Worm (Caenorhabditis elegans) whole organism, late embryonic: Measurements from ENCODE around the gene R07B7.12.

Experiments used
- C08G9.2 ChIP-seq: sonication (generic microtip); optimal IDR thresholded peaks from 2 replicates; lab custom pipeline; 2016; ENCODE audit warnings: mild to moderate bottlenecking, missing genetic modification characterization, moderate library complexity, missing compliant biosample characterization
- C38D4.7 ChIP-seq: fragments of 200-800 bp; sonication (Bioruptor generic); optimal IDR thresholded peaks from 2 replicates; lab custom pipeline; 2018; ENCODE audit warnings: mild to moderate bottlenecking, missing genetic modification characterization, moderate library complexity, missing compliant biosample characterization
- K02D7.2 ChIP-seq: sonication (generic microtip); optimal IDR thresholded peaks from 2 replicates; lab custom pipeline; 2017; ENCODE audit warnings: mild to moderate bottlenecking, missing genetic modification characterization, missing compliant biosample characterization
- ama-1 ChIP-seq: fragments of 150-350 bp; optimal IDR thresholded peaks from 2 replicates; lab custom pipeline; 2014
- ceh-18 ChIP-seq: sonication (generic microtip); optimal IDR thresholded peaks from 2 replicates; lab custom pipeline; 2016; ENCODE audit warnings: missing genetic modification characterization, missing compliant biosample characterization
- ceh-2 ChIP-seq: sonication (generic microtip); optimal IDR thresholded peaks from 2 replicates; lab custom pipeline; 2016; ENCODE audit warnings: missing genotype, missing genetic modification characterization, missing compliant biosample characterization
- ceh-22 ChIP-seq: sonication (generic microtip); optimal IDR thresholded peaks from 2 replicates; lab custom pipeline; 2017; ENCODE audit warnings: missing biosample characterization, missing genetic modification characterization
- ceh-24 ChIP-seq: sonication (generic microtip); optimal IDR thresholded peaks from 2 replicates; lab custom pipeline; 2016; ENCODE audit warnings: mild to moderate bottlenecking, missing genetic modification characterization, missing compliant biosample characterization
- ceh-31 ChIP-seq: sonication (generic microtip); optimal IDR thresholded peaks from 2 replicates; lab custom pipeline; 2016; ENCODE audit warnings: missing genetic modification characterization, missing compliant biosample characterization
- ceh-34 ChIP-seq: sonication (generic microtip); optimal IDR thresholded peaks from 2 replicates; lab custom pipeline; 2016; ENCODE audit warnings: mild to moderate bottlenecking, missing genetic modification characterization, missing compliant biosample characterization
- ceh-45 ChIP-seq: fragments of 200-800 bp; sonication (Bioruptor generic); IDR thresholded peaks from 2 replicates; pipeline ENCODE4 v1.3.6; 2022; ENCODE audit warnings: missing genetic modification reagents, missing genetic modification characterization, missing compliant biosample characterization
- ceh-48 ChIP-seq: sonication (generic microtip); optimal IDR thresholded peaks from 2 replicates; lab custom pipeline; 2016; ENCODE audit warnings: missing genetic modification characterization, inconsistent platforms, missing compliant biosample characterization
- che-1 ChIP-seq: sonication (generic microtip); optimal IDR thresholded peaks from 2 replicates; lab custom pipeline; 2016; ENCODE audit warnings: mild to moderate bottlenecking, missing genetic modification characterization, missing compliant biosample characterization
- dmd-4 ChIP-seq: sonication (generic microtip); optimal IDR thresholded peaks from 2 replicates; lab custom pipeline; 2016; ENCODE audit warnings: borderline replicate concordance, missing genetic modification characterization, missing compliant biosample characterization
- elt-4 ChIP-seq: sonication (generic microtip); optimal IDR thresholded peaks from 2 replicates; lab custom pipeline; 2016; ENCODE audit warnings: missing genetic modification characterization, missing compliant biosample characterization
- ets-4 ChIP-seq: sonication (generic microtip); optimal IDR thresholded peaks from 2 replicates; lab custom pipeline; 2016; ENCODE audit warnings: missing genetic modification characterization, missing compliant biosample characterization
- eyg-1 ChIP-seq: sonication (generic microtip); optimal IDR thresholded peaks from 2 replicates; lab custom pipeline; 2016; ENCODE audit warnings: missing genotype, missing genetic modification characterization, missing compliant biosample characterization
- hlh-13 ChIP-seq: fragments of 200-800 bp; sonication (Bioruptor generic); optimal IDR thresholded peaks from 2 replicates; lab custom pipeline; 2018; ENCODE audit warnings: mild to moderate bottlenecking, missing genetic modification characterization, missing compliant biosample characterization
- hlh-15 ChIP-seq: sonication (generic microtip); optimal IDR thresholded peaks from 2 replicates; lab custom pipeline; 2016; ENCODE audit warnings: missing genetic modification characterization, missing compliant biosample characterization
- lim-6 ChIP-seq: sonication (generic microtip); optimal IDR thresholded peaks from 2 replicates; lab custom pipeline; 2016; ENCODE audit warnings: missing genetic modification characterization, missing compliant biosample characterization
- lin-11 ChIP-seq: fragments of 200-800 bp; sonication (Bioruptor generic); optimal IDR thresholded peaks from 2 replicates; lab custom pipeline; 2018; ENCODE audit warnings: mild to moderate bottlenecking, missing genetic modification characterization, missing compliant biosample characterization
- mec-3 ChIP-seq: sonication (generic microtip); optimal IDR thresholded peaks from 2 replicates; lab custom pipeline; 2016; ENCODE audit warnings: borderline replicate concordance, missing genetic modification characterization, missing compliant biosample characterization
- nfya-1 ChIP-seq: sonication (generic microtip); optimal IDR thresholded peaks from 2 replicates; lab custom pipeline; 2017; ENCODE audit warnings: missing genetic modification characterization, mild to moderate bottlenecking, missing compliant biosample characterization, antibody characterized with exemption, moderate library complexity
- nhr-11 ChIP-seq: fragments of 150-350 bp; optimal IDR thresholded peaks from 2 replicates; lab custom pipeline; 2014; ENCODE audit warnings: missing biosample characterization, missing genetic modification characterization
- nhr-232 ChIP-seq: sonication (generic microtip); optimal IDR thresholded peaks from 2 replicates; lab custom pipeline; 2016; ENCODE audit warnings: missing genetic modification characterization, missing compliant biosample characterization
- pax-1 ChIP-seq: fragments of 150-350 bp; optimal IDR thresholded peaks from 2 replicates; lab custom pipeline; 2014; ENCODE audit warnings: missing biosample characterization, missing genetic modification characterization
- pha-2 ChIP-seq: sonication (generic microtip); optimal IDR thresholded peaks from 2 replicates; lab custom pipeline; 2017; ENCODE audit warnings: mild to moderate bottlenecking, missing genetic modification characterization, missing compliant biosample characterization
- pha-4 ChIP-seq: fragments of 150-350 bp; optimal IDR thresholded peaks from 2 replicates; lab custom pipeline; 2018; ENCODE audit warnings: missing biosample characterization, missing genetic modification reagents, missing genetic modification characterization
- pros-1 ChIP-seq: fragments of 150-350 bp; optimal IDR thresholded peaks from 2 replicates; lab custom pipeline; 2014; ENCODE audit warnings: missing biosample characterization, missing genetic modification reagents, missing genetic modification characterization
- ref-2 ChIP-seq: sonication (generic microtip); optimal IDR thresholded peaks from 2 replicates; lab custom pipeline; 2016; ENCODE audit warnings: missing genetic modification characterization, missing compliant biosample characterization
- rnt-1 ChIP-seq: sonication (generic microtip); optimal IDR thresholded peaks from 2 replicates; lab custom pipeline; 2016; ENCODE audit warnings: missing genetic modification characterization, missing compliant biosample characterization
- sdc-2 ChIP-seq: sonication (generic microtip); optimal IDR thresholded peaks from 2 replicates; lab custom pipeline; 2016; ENCODE audit warnings: missing genotype, missing genetic modification characterization, missing compliant biosample characterization
- sox-2 ChIP-seq: fragments of 200-800 bp; sonication (Bioruptor generic); IDR thresholded peaks from 2 replicates; pipeline ENCODE4 v1.3.6; 2022; ENCODE audit warnings: missing genetic modification reagents, missing genetic modification characterization, missing compliant biosample characterization
- unc-3 ChIP-seq, 2 experiments: fragments of 200-800 bp in 1 of 2; sonication (Bioruptor generic) in 1 of 2; sonication (generic microtip) in 1 of 2; conservative IDR thresholded peaks in 1 of 2; optimal IDR thresholded peaks in 1 of 2; 2 replicates each; pipeline versions ENCODE4 v1.3.6 to Lab custom; 2016 to 2022; ENCODE audit warnings: missing compliant biosample characterization in 2 of 2, missing genetic modification characterization in 2 of 2, missing genetic modification reagents in 1 of 2
- unc-42 ChIP-seq: sonication (generic microtip); optimal IDR thresholded peaks from 2 replicates; lab custom pipeline; 2016; ENCODE audit warnings: missing genotype, missing genetic modification characterization, missing compliant biosample characterization
- unc-55 ChIP-seq: sonication (generic microtip); optimal IDR thresholded peaks from 2 replicates; lab custom pipeline; 2017; ENCODE audit warnings: missing biosample characterization, missing genetic modification reagents, missing genetic modification characterization

R07B7.12 gene

ce11 chrV:12088773-12089172 is at the start of gene R07B7.12:
R07B7.12 (plus strand) TSS chrV:12089073.
- no peak for TF ChIP-seq rnt-1 (tag; lab: Kevin White, UChicago)
- no peak for TF ChIP-seq pha-4
- no peak for TF ChIP-seq K02D7.2 (tag; lab: Kevin White, UChicago)
- no peak for TF ChIP-seq elt-4 (tag; lab: Kevin White, UChicago)
- no peak for TF ChIP-seq C38D4.7 (GFP tag; lab: Kevin White, UChicago)
- TF ChIP-seq sdc-2 (tag; lab: Kevin White, UChicago) = no peak
- TF ChIP-seq unc-42 (tag; lab: Kevin White, UChicago) = no peak
- TF ChIP-seq hlh-15 (tag; lab: Kevin White, UChicago) = no peak
- no peak for TF ChIP-seq hlh-13 (GFP tag; lab: Kevin White, UChicago)
- TF ChIP-seq mec-3 (tag; lab: Kevin White, UChicago) = no peak
- TF ChIP-seq ceh-48 (tag; lab: Kevin White, UChicago) = no peak

ce11 chrV:12039755-12040154 is 49.1 kb upstream of the R07B7.12 start:
- TF ChIP-seq pax-1 (tag; lab: Kevin White, UChicago) (no peak), nhr-232 (tag; lab: Kevin White, UChicago) (no peak), ref-2 (tag; lab: Kevin White, UChicago) (peak; percentile 35), ceh-34 (peak; percentile 23), ceh-31 (tag; lab: Kevin White, UChicago) (peak; percentile 38), pros-1 (peak; percentile 3), ama-1 (lab: Kevin White, UChicago) (no peak), sox-2 (GFP tag; lab: Robert Waterston, UW) (peak; percentile 38), nhr-11 (tag; lab: Kevin White, UChicago) (no peak), unc-3 (GFP tag; conservative IDR thresholded peaks at IDR 0.05; lab: Robert Waterston, UW) (no peak), unc-3 (tag; optimal IDR thresholded peaks at IDR 0.05; lab: Kevin White, UChicago) (no peak), ceh-2 (tag; lab: Kevin White, UChicago) (peak; percentile 12), dmd-4 (tag; lab: Kevin White, UChicago) (peak; percentile 2)

ce11 chrV:12040823-12041606 is 47.9 kb upstream of the R07B7.12 start, which contains the start of the genes kup-1 and F10C2.4:
kup-1 (minus strand) TSS chrV:12040873.
F10C2.4 (plus strand) TSS chrV:12041556.
- no peak for TF ChIP-seq ets-4
- TF ChIP-seq unc-55 (GFP tag; lab: Kevin White, UChicago) = peak; percentile 40
- TF ChIP-seq nfya-1 (tag; lab: Kevin White, UChicago) = peak; percentile 12
- no peak for TF ChIP-seq lin-11 (tag; lab: Kevin White, UChicago)
- no peak for TF ChIP-seq che-1 (tag; lab: Kevin White, UChicago)
- TF ChIP-seq ceh-22 (tag; lab: Kevin White, UChicago) = no peak
- TF ChIP-seq ceh-48 (tag; lab: Kevin White, UChicago) = peak; percentile 28
- no peak for TF ChIP-seq ceh-24 (tag; lab: Kevin White, UChicago)

- TF ChIP-seq ceh-24 (tag; lab: Kevin White, UChicago) = no peak
- no peak for TF ChIP-seq sdc-2 (tag; lab: Kevin White, UChicago)
- TF ChIP-seq lim-6 (tag; lab: Kevin White, UChicago) = no peak
- TF ChIP-seq nfya-1 (tag; lab: Kevin White, UChicago) = no peak
- TF ChIP-seq ceh-18 = no peak
- no peak for TF ChIP-seq unc-55 (GFP tag; lab: Kevin White, UChicago)
- no peak for TF ChIP-seq C08G9.2 (tag; lab: Kevin White, UChicago)
- no peak for TF ChIP-seq eyg-1 (tag; lab: Kevin White, UChicago)
- TF ChIP-seq ceh-45 (GFP tag; lab: Robert Waterston, UW) = no peak
- no peak for TF ChIP-seq pha-2 (tag; lab: Kevin White, UChicago)
- no peak for TF ChIP-seq pros-1
Observed at ce11 chrV:12045132-12045531, 43.7 kb upstream of the R07B7.12 start, which contains the start of gene F10C2.5. F10C2.5 (plus strand) TSS chrV:12045432.
